Fruit fly (Drosophila melanogaster) Kc167 (cell line): ENCODE measurements around the gene CYLD.

Experiments used
- Myc ChIP-seq: fragments of >200 bp; optimal IDR thresholded peaks from 2 replicates; lab custom pipeline; 2017; ENCODE audit warnings: missing external identifiers
- Sin3A ChIP-seq: fragments of >200 bp; optimal IDR thresholded peaks from 2 replicates; lab custom pipeline; 2018; ENCODE audit warnings: missing external identifiers
- h ChIP-seq: fragments of >200 bp; optimal IDR thresholded peaks from 3 replicates; lab custom pipeline; 2018; ENCODE audit warnings: missing external identifiers
- psq ChIP-seq: fragments of >200 bp; optimal IDR thresholded peaks from 2 replicates; lab custom pipeline; 2017; ENCODE audit warnings: missing external identifiers
- ttk ChIP-seq: sonication (Bioruptor generic); optimal IDR thresholded peaks from 2 replicates; lab custom pipeline; 2017; ENCODE audit warnings: missing external identifiers

DNA sequence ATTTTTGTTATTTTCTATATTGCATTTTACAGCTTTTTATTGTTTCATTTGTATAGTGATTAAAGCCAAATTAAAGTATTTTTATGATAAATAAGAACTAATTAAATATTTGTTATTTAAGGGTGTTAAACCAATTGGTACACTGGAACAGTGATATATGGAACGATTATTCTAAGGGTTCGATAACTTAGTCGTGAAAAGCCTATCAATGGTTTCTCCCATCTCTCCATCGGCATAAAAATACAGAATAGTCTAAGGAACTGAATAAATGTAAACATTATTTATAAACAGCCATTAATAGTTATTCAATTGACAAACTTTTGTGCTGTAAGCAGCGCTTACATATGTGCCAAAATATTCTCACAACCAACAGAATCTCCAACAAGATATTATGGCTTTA, 34.5 kb downstream of the CYLD start, which contains the start of gene Mob3:
- no peak for TF ChIP-seq psq (lab: Kevin White, UChicago)
- no peak for TF ChIP-seq Sin3A (lab: Kevin White, UChicago)
- no peak for TF ChIP-seq h (lab: Kevin White, UChicago)
- TF ChIP-seq Myc (lab: Kevin White, UChicago), result no peak
- TF ChIP-seq ttk, result no peak
